Fruit fly (Drosophila melanogaster) whole organism, embryonic: ENCODE data around the gene Awh.
A peak's percentile ranks its signal among the peaks of the same experiment; 100 is the strongest.

Experiments used
- Abd-B ChIP-seq: fragments of 200-800 bp; sonication (Bioruptor generic); optimal IDR thresholded peaks from 2 replicates; lab custom pipeline; 2018; ENCODE audit warnings: missing biosample characterization, mild to moderate bottlenecking, missing genetic modification characterization, moderate library complexity
- CG1024 ChIP-seq: fragments of 200-800 bp; sonication (Bioruptor generic); IDR thresholded peaks from 2 replicates; pipeline ENCODE4 v1.3.6; 2022; ENCODE audit warnings: missing biosample characterization, missing genetic modification characterization
- CG10959 ChIP-seq: fragments of 200-800 bp; sonication (Bioruptor generic); IDR thresholded peaks from 2 replicates; pipeline ENCODE4 v1.3.6; 2022; ENCODE audit warnings: missing biosample characterization, missing genetic modification characterization
- CG13296 ChIP-seq: fragments of 200-800 bp; sonication (Bioruptor generic); optimal IDR thresholded peaks from 3 replicates; lab custom pipeline; 2018; ENCODE audit warnings: missing biosample characterization, mild to moderate bottlenecking, missing genetic modification characterization
- CG14710 ChIP-seq: fragments of 200-800 bp; sonication (Bioruptor generic); optimal IDR thresholded peaks from 3 replicates; lab custom pipeline; 2019; ENCODE audit warnings: missing biosample characterization, mild to moderate bottlenecking, missing genetic modification characterization, moderate library complexity
- CG15073 ChIP-seq: fragments of 200-800 bp; sonication (Bioruptor generic); optimal IDR thresholded peaks from 2 replicates; lab custom pipeline; 2016; ENCODE audit warnings: missing biosample characterization, missing genetic modification characterization
- CG15696 ChIP-seq: fragments of 200-800 bp; sonication (Bioruptor generic); optimal IDR thresholded peaks from 2 replicates; lab custom pipeline; 2019; ENCODE audit warnings: missing biosample characterization, mild to moderate bottlenecking, missing genetic modification characterization, moderate library complexity
- CG17359 ChIP-seq: fragments of 200-800 bp; sonication (Bioruptor generic); optimal IDR thresholded peaks from 3 replicates; lab custom pipeline; 2018; ENCODE audit warnings: missing biosample characterization, mild to moderate bottlenecking, missing genetic modification characterization, moderate library complexity
- CG17829 ChIP-seq: fragments of 200-800 bp; optimal IDR thresholded peaks from 2 replicates; lab custom pipeline; 2019; ENCODE audit warnings: missing biosample characterization, mild to moderate bottlenecking, missing genetic modification characterization, moderate library complexity
- CG18619 ChIP-seq: fragments of 200-800 bp; sonication (Bioruptor generic); optimal IDR thresholded peaks from 3 replicates; lab custom pipeline; 2017; ENCODE audit warnings: missing biosample characterization, mild to moderate bottlenecking, missing genetic modification characterization
- CG2129 ChIP-seq: fragments of 200-800 bp; sonication (Bioruptor generic); IDR thresholded peaks from 2 replicates; pipeline ENCODE4 v1.3.6; 2022; ENCODE audit warnings: missing biosample characterization, missing genetic modification characterization; ENCODE audit not compliant: partially characterized antibody
- CG3065 ChIP-seq: fragments of 200-800 bp; sonication (Bioruptor generic); optimal IDR thresholded peaks from 2 replicates; lab custom pipeline; 2016; ENCODE audit warnings: missing biosample characterization, missing genetic modification characterization
- CG33557 ChIP-seq: fragments of 200-800 bp; sonication (Bioruptor generic); optimal IDR thresholded peaks from 2 replicates; lab custom pipeline; 2019; ENCODE audit warnings: missing biosample characterization, mild to moderate bottlenecking, missing genetic modification characterization, moderate library complexity
- CG5245 ChIP-seq: fragments of 200-800 bp; sonication (Bioruptor generic); optimal IDR thresholded peaks from 3 replicates; lab custom pipeline; 2016; ENCODE audit warnings: missing biosample characterization, missing genetic modification characterization
- CG6272 ChIP-seq: fragments of 200-800 bp; sonication (Bioruptor generic); IDR thresholded peaks from 2 replicates; pipeline ENCODE4 v1.3.6; 2022; ENCODE audit warnings: missing biosample characterization, missing genetic modification characterization
- CG6765 ChIP-seq: fragments of 200-800 bp; sonication (Bioruptor generic); optimal IDR thresholded peaks from 3 replicates; lab custom pipeline; 2017; ENCODE audit warnings: missing biosample characterization, mild to moderate bottlenecking, missing genetic modification characterization
- CG8089 ChIP-seq: fragments of 200-800 bp; sonication (Bioruptor generic); optimal IDR thresholded peaks from 3 replicates; lab custom pipeline; 2016; ENCODE audit warnings: missing biosample characterization, missing genetic modification characterization
- CoRest ChIP-seq: fragments of 200-800 bp; sonication (Bioruptor generic); optimal IDR thresholded peaks from 3 replicates; lab custom pipeline; 2018; ENCODE audit warnings: missing biosample characterization, mild to moderate bottlenecking, missing genetic modification characterization, moderate library complexity
- Dll ChIP-seq: fragments of 200-800 bp; sonication (Bioruptor generic); IDR thresholded peaks from 4 replicates; pipeline ENCODE4 v1.3.6; 2022; ENCODE audit warnings: missing biosample characterization, missing genetic modification characterization; ENCODE audit not compliant: partially characterized antibody
- E2f1 ChIP-seq: fragments of 200-800 bp; sonication (Bioruptor generic); IDR thresholded peaks from 2 replicates; pipeline ENCODE4 v1.3.6; 2022; ENCODE audit warnings: missing biosample characterization, missing genetic modification characterization
- Elba2 ChIP-seq: fragments of 200-800 bp; sonication (Bioruptor generic); optimal IDR thresholded peaks from 3 replicates; lab custom pipeline; 2016; ENCODE audit warnings: missing biosample characterization, missing genetic modification characterization
- Ets65A ChIP-seq: fragments of 200-800 bp; sonication (Bioruptor generic); peaks from one replicate; lab custom pipeline; 2016; ENCODE audit warnings: missing biosample characterization, missing genetic modification characterization
- Fer1 ChIP-seq: fragments of 200-800 bp; sonication (Bioruptor generic); optimal IDR thresholded peaks from 2 replicates; lab custom pipeline; 2017; ENCODE audit warnings: missing biosample characterization, mild to moderate bottlenecking, missing genetic modification characterization
- Hr51 ChIP-seq, 2 experiments: fragments of 200-800 bp; sonication (Bioruptor generic); optimal IDR thresholded peaks; 2 replicates in 1 of 2; 3 replicates in 1 of 2; lab custom pipeline; 2016 to 2018; ENCODE audit warnings: missing biosample characterization in 2 of 2, missing genetic modification characterization in 2 of 2, mild to moderate bottlenecking in 1 of 2, moderate library complexity in 1 of 2
- Lim3 ChIP-seq: fragments of 200-800 bp; sonication (Bioruptor generic); IDR thresholded peaks from 2 replicates; pipeline ENCODE4 v1.3.6; 2022; ENCODE audit warnings: missing biosample characterization, missing genetic modification characterization
- Mad ChIP-seq: fragments of 200-800 bp; sonication (Bioruptor generic); optimal IDR thresholded peaks from 2 replicates; lab custom pipeline; 2016; ENCODE audit warnings: missing biosample characterization, missing genetic modification characterization
- Max ChIP-seq: fragments of 200-800 bp; sonication (Bioruptor generic); optimal IDR thresholded peaks from 2 replicates; lab custom pipeline; 2016; ENCODE audit warnings: missing biosample characterization, mild to moderate bottlenecking, missing genetic modification characterization
- Myb ChIP-seq: fragments of 200-800 bp; sonication (Bioruptor generic); optimal IDR thresholded peaks from 2 replicates; lab custom pipeline; 2016; ENCODE audit warnings: missing biosample characterization, missing genetic modification characterization
- Nf-YA ChIP-seq: fragments of 200-800 bp; sonication (Bioruptor generic); IDR thresholded peaks from 2 replicates; pipeline ENCODE4 v1.3.6; 2022; ENCODE audit warnings: missing biosample characterization, missing genetic modification characterization
- PHDP ChIP-seq: fragments of 200-800 bp; sonication (Bioruptor generic); optimal IDR thresholded peaks from 3 replicates; lab custom pipeline; 2018; ENCODE audit warnings: missing biosample characterization, mild to moderate bottlenecking, missing genetic modification characterization, moderate library complexity
- Pdp1 ChIP-seq, 2 experiments: fragments of 200-800 bp; sonication (Bioruptor generic); optimal IDR thresholded peaks; 3 replicates each; lab custom pipeline; 2016; ENCODE audit warnings: missing biosample characterization in 2 of 2, missing genetic modification characterization in 2 of 2, mild to moderate bottlenecking in 1 of 2, moderate library complexity in 1 of 2
- az2 ChIP-seq: fragments of 200-800 bp; sonication (Bioruptor generic); optimal IDR thresholded peaks from 3 replicates; lab custom pipeline; 2016; ENCODE audit warnings: missing biosample characterization, missing genetic modification characterization
- chif ChIP-seq, 2 experiments: fragments of 200-800 bp; sonication (Bioruptor generic); optimal IDR thresholded peaks; 3 replicates each; lab custom pipeline; 2016; ENCODE audit warnings: missing biosample characterization in 2 of 2, missing genetic modification characterization in 2 of 2
- dysf ChIP-seq: fragments of 200-800 bp; sonication (Bioruptor generic); IDR thresholded peaks from 3 replicates; pipeline ENCODE4 v1.3.6; 2022; ENCODE audit warnings: missing biosample characterization, missing genetic modification characterization
- fd96Cb ChIP-seq: fragments of 200-800 bp; sonication (Bioruptor generic); optimal IDR thresholded peaks from 2 replicates; lab custom pipeline; 2018; ENCODE audit warnings: missing biosample characterization, mild to moderate bottlenecking, missing genetic modification characterization, moderate library complexity
- hth ChIP-seq: fragments of >200 bp; optimal IDR thresholded peaks from 2 replicates; lab custom pipeline; 2017; ENCODE audit warnings: inconsistent platforms
- jigr1 ChIP-seq: fragments of 200-800 bp; sonication (Bioruptor generic); IDR thresholded peaks from 3 replicates; pipeline ENCODE4 v1.3.6; 2022; ENCODE audit warnings: missing biosample characterization, missing genetic modification characterization
- kni ChIP-seq: fragments of 200-800 bp; sonication (Bioruptor generic); optimal IDR thresholded peaks from 3 replicates; lab custom pipeline; 2017; ENCODE audit warnings: mild to moderate bottlenecking, missing biosample characterization, missing genetic modification reagents, missing genetic modification characterization
- lov ChIP-seq, 2 experiments: fragments of 200-800 bp in 1 of 2; fragments of >200 bp in 1 of 2; sonication (Bioruptor generic) in 1 of 2; IDR thresholded peaks in 1 of 2; optimal IDR thresholded peaks in 1 of 2; 2 replicates in 1 of 2; 3 replicates in 1 of 2; pipeline versions ENCODE4 v1.3.6 to Lab custom; 2017 to 2022; ENCODE audit warnings: missing biosample characterization in 1 of 2, missing genetic modification characterization in 1 of 2
- odd ChIP-seq: fragments of 200-800 bp; sonication (Bioruptor generic); optimal IDR thresholded peaks from 2 replicates; lab custom pipeline; 2017; ENCODE audit warnings: missing biosample characterization, mild to moderate bottlenecking, missing genetic modification characterization
- otp ChIP-seq: fragments of 200-800 bp; sonication (Bioruptor generic); IDR thresholded peaks from 3 replicates; pipeline ENCODE4, ENCODE4 v1.3.6; 2022; ENCODE audit warnings: missing biosample characterization, missing genetic modification characterization
- phol ChIP-seq: fragments of 200-800 bp; sonication (Bioruptor generic); optimal IDR thresholded peaks from 3 replicates; lab custom pipeline; 2018; ENCODE audit warnings: missing biosample characterization, mild to moderate bottlenecking, missing genetic modification characterization, moderate library complexity
- psq ChIP-seq: fragments of 200-800 bp; sonication (Bioruptor generic); optimal IDR thresholded peaks from 2 replicates; lab custom pipeline; 2017; ENCODE audit warnings: missing biosample characterization, missing genetic modification characterization
- sqz ChIP-seq: fragments of 200-800 bp; sonication (Bioruptor generic); optimal IDR thresholded peaks from 3 replicates; lab custom pipeline; 2018; ENCODE audit warnings: missing biosample characterization, mild to moderate bottlenecking, missing genetic modification characterization
- ttk ChIP-seq: fragments of 200-800 bp; sonication (Bioruptor generic); IDR thresholded peaks from 2 replicates; pipeline ENCODE4 v2.1.2; 2022; ENCODE audit warnings: missing biosample characterization, missing genetic modification characterization
- tx ChIP-seq: fragments of 200-800 bp; sonication (Bioruptor generic); optimal IDR thresholded peaks from 2 replicates; lab custom pipeline; 2016; ENCODE audit warnings: missing biosample characterization, missing genetic modification characterization
- unc-4 ChIP-seq: fragments of 200-800 bp; sonication (Bioruptor generic); IDR thresholded peaks from 2 replicates; pipeline ENCODE4 v1.3.6; 2022; ENCODE audit warnings: missing biosample characterization, missing genetic modification characterization; ENCODE audit not compliant: partially characterized antibody
- zen ChIP-seq: fragments of 200-800 bp; sonication (Bioruptor generic); optimal IDR thresholded peaks from 3 replicates; lab custom pipeline; 2018; ENCODE audit warnings: missing biosample characterization, mild to moderate bottlenecking, missing genetic modification characterization, moderate library complexity

Gene Awh

dm6 chr3L:3855194-3855980 lies 9.4 kb downstream of the Awh start (continued):
- TF ChIP-seq Elba2 (GFP tag; lab: Kevin White, UChicago): peak; percentile 21
- TF ChIP-seq Dll: no peak
- TF ChIP-seq fd96Cb (tag; lab: Kevin White, UChicago): peak; percentile 41
- TF ChIP-seq CG10959 (GFP tag; lab: Robert Waterston, UW): peak; percentile 71
- peak; percentile 69 for TF ChIP-seq az2
- peak; percentile 63 for TF ChIP-seq phol (tag; lab: Kevin White, UChicago)
- no peak for TF ChIP-seq lov (optimal IDR thresholded peaks at IDR 0.05; lab: Kevin White, UChicago)
- TF ChIP-seq lov (GFP tag; IDR thresholded peaks at IDR 0.05; lab: Robert Waterston, UW): no peak
- TF ChIP-seq CG2129 (GFP tag; lab: Robert Waterston, UW): no peak
- TF ChIP-seq kni (GFP tag; lab: Kevin White, UChicago): no peak
- peak; percentile 79 for TF ChIP-seq Ets65A (GFP tag; lab: Kevin White, UChicago)
- peak; percentile 38 for TF ChIP-seq Fer1 (GFP tag; lab: Kevin White, UChicago)
- no peak for TF ChIP-seq jigr1 (GFP tag; lab: Robert Waterston, UW)
- peak; percentile 21 for TF ChIP-seq CG18619 (GFP tag; lab: Kevin White, UChicago)
- TF ChIP-seq CG13296 (GFP tag; lab: Kevin White, UChicago): no peak
- peak; percentile 2 for TF ChIP-seq CG5245 (GFP tag; lab: Kevin White, UChicago)
- TF ChIP-seq E2f1 (GFP tag; lab: Robert Waterston, UW): 0 out of 2 replicates have a peak, but pooled peaks have one; percentile 22
- TF ChIP-seq odd (GFP tag; lab: Kevin White, UChicago): peak; percentile 19
- TF ChIP-seq sqz (GFP tag; lab: Kevin White, UChicago): peak; percentile 3
- peak; percentile 51 for TF ChIP-seq CG1024 (GFP tag; lab: Robert Waterston, UW)
- peak; percentile 69 for TF ChIP-seq CG33557 (GFP tag; lab: Kevin White, UChicago)
- no peak for TF ChIP-seq hth (lab: Kevin White, UChicago)
- TF ChIP-seq CG15696 (tag; lab: Kevin White, UChicago): peak; percentile 73
- no peak for TF ChIP-seq Lim3
- TF ChIP-seq Nf-YA: peak; percentile 40; the same call in 1 of the 2 replicates
- TF ChIP-seq CG17359 (tag; lab: Kevin White, UChicago): peak; percentile 41
- peak; percentile 56 for TF ChIP-seq zen (tag; lab: Kevin White, UChicago)
- TF ChIP-seq Myb (GFP tag; lab: Kevin White, UChicago): no peak
- TF ChIP-seq Mad: no peak
- TF ChIP-seq Abd-B (GFP tag; lab: Kevin White, UChicago): peak; percentile 42
- TF ChIP-seq CG15073 (GFP tag; lab: Kevin White, UChicago): no peak
- no peak for TF ChIP-seq unc-4 (GFP tag; lab: Robert Waterston, UW)
- TF ChIP-seq CG6765: no peak
- peak; percentile 60 for TF ChIP-seq PHDP (tag; lab: Kevin White, UChicago)
- no peak for TF ChIP-seq ttk
- TF ChIP-seq dysf (GFP tag; lab: Robert Waterston, UW): peak; percentile 39; the same call in 1 of the 3 replicates
- 0 out of 3 replicates have a peak, but pooled peaks have one; percentile 25 for TF ChIP-seq otp (GFP tag; lab: Robert Waterston, UW)
- TF ChIP-seq CG6272: no peak
- TF ChIP-seq CG3065: no peak
- TF ChIP-seq Hr51 (GFP tag; optimal IDR thresholded peaks at IDR 0.05; lab: Kevin White, UChicago): peak in 1 of 2 experiments; percentile 56
- TF ChIP-seq psq: no peak
- peak; percentile 55 for TF ChIP-seq CG17829 (tag; lab: Kevin White, UChicago)
- peak; percentile 4 for TF ChIP-seq Max (GFP tag; lab: Kevin White, UChicago)
- TF ChIP-seq Pdp1 (GFP tag; optimal IDR thresholded peaks at IDR 0.05; lab: Kevin White, UChicago): peak; percentile 22 to 25
- peak in 1 of 2 experiments; percentile 1 for TF ChIP-seq chif (GFP tag; optimal IDR thresholded peaks at IDR 0.05; lab: Kevin White, UChicago)
- peak; percentile 69 for TF ChIP-seq CoRest (tag; lab: Kevin White, UChicago)
- TF ChIP-seq tx (GFP tag; lab: Kevin White, UChicago): no peak
- TF ChIP-seq CG14710 (tag; lab: Kevin White, UChicago): peak; percentile 75
- no peak for TF ChIP-seq CG8089
